Worm (Caenorhabditis elegans): ENCODE data around the gene srh-61.

ce11 chrII:12507038-12507437 is 9.2 kb downstream of the srh-61 start, which contains the start of gene srh-68:
- TF ChIP-seq nhr-43 (tag; optimal IDR thresholded peaks at IDR 0.05; ENCODE audit: poor library complexity, severe bottlenecking) (no peak), ceh-16 (tag; optimal IDR thresholded peaks at IDR 0.05) (no peak), snpc-4 (tag; optimal IDR thresholded peaks at IDR 0.05) (no peak), ztf-11 (tag; optimal IDR thresholded peaks at IDR 0.05) (no peak), ama-1 (optimal IDR thresholded peaks at IDR 0.05) (no peak), egl-27 (tag; optimal IDR thresholded peaks at IDR 0.05) (no peak), nhr-76 (tag; optimal IDR thresholded peaks at IDR 0.05) (no peak)
